Worm (Caenorhabditis elegans) whole organism, L1 larva: ENCODE measurements around the gene psa-3.
A peak's percentile ranks its signal among the peaks of the same experiment; 100 is the strongest.

Experiments
- C04F5.9 ChIP-seq: sonication (generic microtip); optimal IDR thresholded peaks from 2 replicates; lab custom pipeline; 2016; ENCODE audit warnings: missing genetic modification characterization, missing compliant biosample characterization
- C34B4.2 ChIP-seq: sonication (generic microtip); optimal IDR thresholded peaks from 2 replicates; lab custom pipeline; 2017; ENCODE audit warnings: mild to moderate bottlenecking, missing genetic modification characterization, missing compliant biosample characterization
- F16B12.6 ChIP-seq: fragments of 150-350 bp; optimal IDR thresholded peaks from 2 replicates; lab custom pipeline; 2014; ENCODE audit warnings: missing biosample characterization, missing genetic modification characterization
- Y116A8C.19 ChIP-seq: sonication (generic microtip); optimal IDR thresholded peaks from 2 replicates; lab custom pipeline; 2016; ENCODE audit warnings: missing compliant biosample characterization, missing genetic modification characterization, borderline replicate concordance
- aha-1 ChIP-seq: fragments of 150-350 bp; optimal IDR thresholded peaks from 2 replicates; lab custom pipeline; 2014; ENCODE audit warnings: missing biosample characterization, missing genetic modification characterization
- alr-1 ChIP-seq: fragments of 200-800 bp; sonication (Bioruptor generic); optimal IDR thresholded peaks from 2 replicates; lab custom pipeline; 2018; ENCODE audit warnings: borderline replicate concordance, mild to moderate bottlenecking, missing genetic modification characterization, missing compliant biosample characterization
- aly-2 ChIP-seq: fragments of 150-350 bp; optimal IDR thresholded peaks from 2 replicates; lab custom pipeline; 2014; ENCODE audit warnings: missing biosample characterization, missing genetic modification characterization
- ceh-63 ChIP-seq: fragments of 200-800 bp; sonication (Bioruptor generic); optimal IDR thresholded peaks from 2 replicates; lab custom pipeline; 2018; ENCODE audit warnings: mild to moderate bottlenecking, missing genetic modification characterization, missing compliant biosample characterization
- ceh-82 ChIP-seq, 3 experiments: fragments of 150-350 bp in 1 of 3; sonication (generic microtip) in 2 of 3; optimal IDR thresholded peaks; 2 replicates each; lab custom pipeline; 2014 to 2017; ENCODE audit warnings: missing biosample characterization in 3 of 3, missing genetic modification characterization in 3 of 3
- ceh-88 ChIP-seq: fragments of 200-800 bp; sonication (Bioruptor generic); IDR thresholded peaks from 2 replicates; pipeline ENCODE4 v1.3.6; 2022; ENCODE audit warnings: missing genetic modification characterization, missing compliant biosample characterization
- ceh-90 ChIP-seq: sonication (generic microtip); optimal IDR thresholded peaks from 2 replicates; lab custom pipeline; 2016; ENCODE audit warnings: missing genetic modification characterization, missing compliant biosample characterization
- ces-1 ChIP-seq: fragments of 150-350 bp; optimal IDR thresholded peaks from 2 replicates; lab custom pipeline; 2014; ENCODE audit warnings: missing biosample characterization, missing genetic modification reagents, missing genetic modification characterization
- dpl-1 ChIP-seq, 3 experiments: fragments of 150-350 bp in 2 of 3; sonication (generic microtip) in 1 of 3; optimal IDR thresholded peaks; 2 replicates each; lab custom pipeline; 2014 to 2017; ENCODE audit warnings: missing biosample characterization in 3 of 3, missing genetic modification characterization in 3 of 3, missing genetic modification reagents in 3 of 3
- dsc-1 ChIP-seq: sonication (generic microtip); optimal IDR thresholded peaks from 2 replicates; lab custom pipeline; 2016; ENCODE audit warnings: mild to moderate bottlenecking, missing genetic modification characterization, missing compliant biosample characterization
- efl-1 ChIP-seq, 4 experiments: fragments of 150-350 bp; optimal IDR thresholded peaks in 3 of 4; peaks in 1 of 4; 1 replicate in 1 of 4; 2 replicates in 3 of 4; lab custom pipeline; 2014; ENCODE audit warnings: missing biosample characterization in 2 of 4, missing genetic modification characterization in 2 of 4, missing genetic modification reagents in 2 of 4
- egl-13 ChIP-seq: sonication (generic microtip); optimal IDR thresholded peaks from 2 replicates; lab custom pipeline; 2016; ENCODE audit warnings: missing genotype, missing genetic modification reagents, missing genetic modification characterization, missing compliant biosample characterization
- elt-3 ChIP-seq, 6 experiments: fragments of 150-350 bp in 1 of 6; sonication (generic microtip); optimal IDR thresholded peaks; 2 replicates each; lab custom pipeline; 2017 to 2018; ENCODE audit warnings: missing biosample characterization in 6 of 6, missing genetic modification characterization in 6 of 6, inconsistent platforms in 1 of 6
- fkh-8 ChIP-seq: sonication (generic microtip); optimal IDR thresholded peaks from 2 replicates; lab custom pipeline; 2016; ENCODE audit warnings: mild to moderate bottlenecking, missing genetic modification characterization, missing compliant biosample characterization
- fos-1 ChIP-seq: fragments of 150-350 bp; optimal IDR thresholded peaks from 2 replicates; lab custom pipeline; 2014; ENCODE audit warnings: missing biosample characterization, missing genetic modification characterization
- hlh-17 ChIP-seq: fragments of 200-800 bp; sonication (Bioruptor generic); optimal IDR thresholded peaks from 2 replicates; lab custom pipeline; 2018; ENCODE audit warnings: missing genetic modification characterization, mild to moderate bottlenecking, missing compliant biosample characterization, moderate library complexity, borderline replicate concordance
- hpl-2 ChIP-seq: fragments of 150-350 bp; optimal IDR thresholded peaks from 2 replicates; lab custom pipeline; 2014; ENCODE audit warnings: missing biosample characterization, missing genetic modification reagents, missing genetic modification characterization
- isw-1 ChIP-seq: fragments of 200-800 bp; sonication (Bioruptor generic); IDR thresholded peaks from 2 replicates; pipeline ENCODE4 v1.3.6; 2022; ENCODE audit warnings: missing genetic modification characterization, missing compliant biosample characterization
- lin-13 ChIP-seq: fragments of 150-350 bp; optimal IDR thresholded peaks from 2 replicates; lab custom pipeline; 2014; ENCODE audit warnings: missing biosample characterization, missing genetic modification reagents, missing genetic modification characterization
- lin-14 ChIP-seq: fragments of 200-800 bp; sonication (Bioruptor generic); optimal IDR thresholded peaks from 2 replicates; lab custom pipeline; 2018; ENCODE audit warnings: mild to moderate bottlenecking, missing genetic modification characterization, moderate library complexity, missing compliant biosample characterization
- lin-15B ChIP-seq: fragments of 150-350 bp; sonication (generic microtip); optimal IDR thresholded peaks from 3 replicates; lab custom pipeline; 2014; ENCODE audit warnings: missing biosample characterization, missing genetic modification characterization
- lin-35 ChIP-seq, 2 experiments: fragments of 150-350 bp; optimal IDR thresholded peaks; 2 replicates each; lab custom pipeline; 2014; ENCODE audit warnings: missing biosample characterization in 2 of 2, missing genetic modification characterization in 2 of 2, missing genetic modification reagents in 2 of 2
- mab-9 ChIP-seq: fragments of 200-800 bp; sonication (Bioruptor generic); IDR thresholded peaks from 2 replicates; pipeline ENCODE4 v1.3.6; 2022; ENCODE audit warnings: missing genetic modification reagents, missing genetic modification characterization, missing compliant biosample characterization
- mef-2 ChIP-seq: fragments of 150-350 bp; optimal IDR thresholded peaks from 2 replicates; lab custom pipeline; 2014; ENCODE audit warnings: missing biosample characterization, missing genetic modification characterization
- mep-1 ChIP-seq: fragments of 150-350 bp; optimal IDR thresholded peaks from 2 replicates; lab custom pipeline; 2014; ENCODE audit warnings: missing biosample characterization, missing genetic modification characterization
- nhr-19 ChIP-seq: fragments of 200-800 bp; sonication (Bioruptor generic); conservative IDR thresholded peaks from 2 replicates; pipeline ENCODE4 v1.3.6; 2022; ENCODE audit warnings: missing genetic modification characterization, missing compliant biosample characterization
- nhr-20 ChIP-seq: sonication (generic microtip); optimal IDR thresholded peaks from 2 replicates; lab custom pipeline; 2016; ENCODE audit warnings: mild to moderate bottlenecking, missing genetic modification characterization, missing compliant biosample characterization
- nhr-237 ChIP-seq: fragments of 150-350 bp; optimal IDR thresholded peaks from 2 replicates; lab custom pipeline; 2014; ENCODE audit warnings: missing biosample characterization, missing genetic modification characterization
- nhr-28 ChIP-seq: fragments of 150-350 bp; optimal IDR thresholded peaks from 2 replicates; lab custom pipeline; 2014; ENCODE audit warnings: missing biosample characterization, missing genetic modification characterization
- nhr-76 ChIP-seq: sonication (generic microtip); optimal IDR thresholded peaks from 2 replicates; lab custom pipeline; 2017; ENCODE audit warnings: missing biosample characterization, missing genetic modification characterization
- nhr-77 ChIP-seq: fragments of 150-350 bp; optimal IDR thresholded peaks from 2 replicates; lab custom pipeline; 2014; ENCODE audit warnings: missing biosample characterization, missing genetic modification characterization
- nhr-85 ChIP-seq: sonication (generic microtip); peaks from one replicate; lab custom pipeline; 2016; ENCODE audit warnings: missing genetic modification characterization, inconsistent platforms, missing compliant biosample characterization
- nhr-90 ChIP-seq: sonication (generic microtip); optimal IDR thresholded peaks from 2 replicates; lab custom pipeline; 2016; ENCODE audit warnings: mild to moderate bottlenecking, missing genetic modification characterization, missing compliant biosample characterization; ENCODE audit not compliant: poor library complexity
- pag-3 ChIP-seq: sonication (generic microtip); optimal IDR thresholded peaks from 2 replicates; lab custom pipeline; 2017; ENCODE audit warnings: missing genetic modification characterization, mild to moderate bottlenecking, missing compliant biosample characterization, antibody characterized with exemption, borderline replicate concordance; ENCODE audit not compliant: insufficient read depth
- pax-3 ChIP-seq: fragments of 200-800 bp; sonication (Bioruptor generic); optimal IDR thresholded peaks from 2 replicates; lab custom pipeline; 2018; ENCODE audit warnings: mild to moderate bottlenecking, missing genetic modification characterization, moderate library complexity, missing compliant biosample characterization
- rnt-1 ChIP-seq: sonication (generic microtip); optimal IDR thresholded peaks from 2 replicates; lab custom pipeline; 2016; ENCODE audit warnings: mild to moderate bottlenecking, missing genetic modification characterization, moderate library complexity, missing compliant biosample characterization
- snu-23 ChIP-seq: sonication (generic microtip); optimal IDR thresholded peaks from 2 replicates; lab custom pipeline; 2016; ENCODE audit warnings: missing genetic modification characterization, missing compliant biosample characterization
- sox-4 ChIP-seq: sonication (generic microtip); optimal IDR thresholded peaks from 2 replicates; lab custom pipeline; 2016; ENCODE audit warnings: missing genetic modification characterization, missing compliant biosample characterization
- sup-37 ChIP-seq: fragments of 200-800 bp; sonication (Bioruptor generic); optimal IDR thresholded peaks from 2 replicates; lab custom pipeline; 2018; ENCODE audit warnings: mild to moderate bottlenecking, missing genetic modification characterization, missing compliant biosample characterization
- tbx-2 ChIP-seq: sonication (generic microtip); optimal IDR thresholded peaks from 2 replicates; lab custom pipeline; 2016; ENCODE audit warnings: missing genetic modification characterization, missing compliant biosample characterization
- unc-130 ChIP-seq: fragments of 150-350 bp; optimal IDR thresholded peaks from 2 replicates; lab custom pipeline; 2017; ENCODE audit warnings: missing biosample characterization, missing genetic modification characterization, inconsistent platforms
- unc-86 ChIP-seq: sonication (generic microtip); optimal IDR thresholded peaks from 2 replicates; lab custom pipeline; 2016; ENCODE audit warnings: missing genetic modification characterization, missing compliant biosample characterization
- unc-98 ChIP-seq: fragments of 200-800 bp; sonication (Bioruptor generic); IDR thresholded peaks from 2 replicates; pipeline ENCODE4 v1.3.6; 2022; ENCODE audit warnings: missing genetic modification characterization, missing compliant biosample characterization
- xbp-1 ChIP-seq: sonication (generic microtip); optimal IDR thresholded peaks from 2 replicates; lab custom pipeline; 2016; ENCODE audit warnings: missing genetic modification characterization, missing compliant biosample characterization
- zag-1 ChIP-seq: fragments of 150-350 bp; optimal IDR thresholded peaks from 2 replicates; lab custom pipeline; 2014; ENCODE audit warnings: missing biosample characterization, missing genetic modification characterization
- ztf-11 ChIP-seq, 2 experiments: sonication (generic microtip); optimal IDR thresholded peaks; 2 replicates each; lab custom pipeline; 2016 to 2017; ENCODE audit warnings: missing genetic modification characterization in 2 of 2, missing biosample characterization in 1 of 2, missing compliant biosample characterization in 1 of 2
- ztf-4 ChIP-seq: fragments of 150-350 bp; optimal IDR thresholded peaks from 2 replicates; lab custom pipeline; 2014; ENCODE audit warnings: missing biosample characterization, missing genetic modification characterization

psa-3 gene

DNA sequence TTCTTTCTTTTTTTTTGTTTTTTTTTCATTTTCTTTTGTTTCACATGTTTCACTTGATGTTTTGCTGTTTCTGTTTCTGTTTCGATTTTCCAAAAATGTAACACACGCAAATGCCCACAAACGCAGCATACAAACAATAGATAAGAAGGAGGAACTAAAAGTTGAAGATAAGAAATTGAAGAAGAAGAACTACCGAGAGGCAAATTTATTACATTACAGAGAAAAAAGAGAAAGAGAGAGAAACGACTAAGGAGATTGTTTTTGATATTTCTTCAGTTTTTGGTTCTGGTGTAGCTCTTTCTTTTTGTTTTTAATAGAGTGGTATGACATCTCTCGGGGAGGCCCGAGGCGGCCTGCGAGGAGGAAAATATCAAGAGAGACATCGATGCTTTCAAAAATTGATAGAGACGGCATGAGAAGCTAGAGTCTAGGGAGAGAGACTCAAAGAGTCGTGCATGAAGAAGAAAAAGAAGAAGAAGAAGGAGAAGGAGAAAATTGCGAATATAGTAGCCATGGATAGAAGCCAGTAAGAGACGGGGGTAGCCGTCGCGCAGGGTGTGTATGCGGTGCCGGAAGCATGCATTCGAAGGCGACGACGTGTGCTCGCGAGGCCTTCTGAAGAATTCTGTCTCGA lies 34.2 kb upstream of the psa-3 start (continued):
- TF ChIP-seq dsc-1 (peak; percentile 36), lin-13 (no peak), ceh-90 (tag; lab: Kevin White, UChicago) (no peak), ceh-88 (no peak), alr-1 (tag; lab: Kevin White, UChicago) (no peak), fos-1 (no peak), hlh-17 (GFP tag; lab: Kevin White, UChicago) (no peak), nhr-19 (GFP tag; lab: Robert Waterston, UW) (no peak), mab-9 (GFP tag; lab: Robert Waterston, UW) (0 out of 2 replicates have a peak, but pooled peaks have one; percentile 25), egl-13 (peak; percentile 69), isw-1 (GFP tag; lab: Robert Waterston, UW) (peak; percentile 17; the same call in 1 of the 2 replicates), nhr-90 (tag; lab: Kevin White, UChicago) (no peak), aha-1 (no peak), sup-37 (no peak), snu-23 (GFP tag; lab: Kevin White, UChicago) (peak; percentile 29), C04F5.9 (no peak), efl-1 (optimal IDR thresholded peaks at IDR 0.05; lab: Kevin White, UChicago) (no peak), efl-1 (GFP tag; optimal IDR thresholded peaks at IDR 0.05 in 1 of 2; lab: Kevin White, UChicago) (no peak), nhr-237 (tag; lab: Kevin White, UChicago) (no peak), dpl-1 (GFP tag; optimal IDR thresholded peaks at IDR 0.05; lab: Kevin White, UChicago) (no peak), F16B12.6 (no peak), rnt-1 (peak; percentile 7), lin-15B (tag; lab: Kevin White, UChicago) (no peak), lin-35 (GFP tag; optimal IDR thresholded peaks at IDR 0.05; lab: Kevin White, UChicago) (peak; percentile 28 to 30), ztf-4 (tag; lab: Kevin White, UChicago) (no peak), xbp-1 (tag; lab: Kevin White, UChicago) (peak; percentile 8), ztf-11 (tag; optimal IDR thresholded peaks at IDR 0.05; lab: Kevin White, UChicago) (no peak), nhr-28 (tag; lab: Kevin White, UChicago) (no peak), pax-3 (tag; lab: Kevin White, UChicago) (no peak), unc-98 (no peak), nhr-85 (tag; lab: Kevin White, UChicago) (peak; percentile 88), Y116A8C.19 (tag; lab: Kevin White, UChicago) (no peak), hpl-2 (GFP tag; lab: Kevin White, UChicago) (no peak), zag-1 (tag; lab: Kevin White, UChicago) (no peak), C34B4.2 (tag; lab: Kevin White, UChicago) (no peak), ceh-63 (no peak), fkh-8 (peak; percentile 74), tbx-2 (peak; percentile 64), nhr-76 (tag; lab: Kevin White, UChicago) (no peak), elt-3 (tag; optimal IDR thresholded peaks at IDR 0.05; lab: Kevin White, UChicago) (peak in 5 of 6 experiments; percentile 3 to 87 (median 18)), lin-14 (peak; percentile 84), pag-3 (tag; lab: Kevin White, UChicago) (no peak), nhr-77 (tag; lab: Kevin White, UChicago) (peak; percentile 33), nhr-20 (tag; lab: Kevin White, UChicago) (peak; percentile 82), unc-130 (tag; lab: Kevin White, UChicago) (no peak), aly-2 (tag; lab: Kevin White, UChicago) (no peak), mef-2 (tag; lab: Kevin White, UChicago) (no peak), unc-86 (tag; lab: Kevin White, UChicago) (peak; percentile 24), sox-4 (tag; lab: Kevin White, UChicago) (no peak), ceh-82 (tag; optimal IDR thresholded peaks at IDR 0.05; lab: Kevin White, UChicago) (peak in 2 of 3 experiments; percentile 2 to 48), mep-1 (tag; lab: Kevin White, UChicago) (no peak), ces-1 (GFP tag; lab: Kevin White, UChicago) (no peak)
